Fruit fly (Drosophila melanogaster) whole organism, embryonic: ENCODE results near the gene Herc4.

Experiments
- Ada2b ChIP-seq: fragments of 200-800 bp; sonication (Bioruptor generic); IDR thresholded peaks from 2 replicates; pipeline ENCODE4 v1.3.6; 2022; ENCODE audit warnings: missing biosample characterization, missing genetic modification characterization
- Bdp1 ChIP-seq: fragments of 200-800 bp; sonication (Bioruptor generic); optimal IDR thresholded peaks from 3 replicates; lab custom pipeline; 2016; ENCODE audit warnings: missing biosample characterization, missing genetic modification characterization
- CG12236 ChIP-seq: fragments of 200-800 bp; sonication (Bioruptor generic); optimal IDR thresholded peaks from 2 replicates; lab custom pipeline; 2016; ENCODE audit warnings: missing biosample characterization, missing genetic modification characterization
- CG12769 ChIP-seq: fragments of 200-800 bp; sonication (Bioruptor generic); optimal IDR thresholded peaks from 2 replicates; lab custom pipeline; 2019; ENCODE audit warnings: missing biosample characterization, mild to moderate bottlenecking, missing genetic modification characterization, moderate library complexity
- CG13624 ChIP-seq: fragments of 200-800 bp; sonication (Bioruptor generic); optimal IDR thresholded peaks from 2 replicates; lab custom pipeline; 2016; ENCODE audit warnings: missing biosample characterization, missing genetic modification characterization
- CG1602 ChIP-seq: fragments of 200-800 bp; sonication (Bioruptor generic); optimal IDR thresholded peaks from 3 replicates; lab custom pipeline; 2016; ENCODE audit warnings: missing biosample characterization, missing genetic modification characterization
- CG2678 ChIP-seq: fragments of 200-800 bp; sonication (Bioruptor generic); optimal IDR thresholded peaks from 3 replicates; lab custom pipeline; 2019; ENCODE audit warnings: missing biosample characterization, mild to moderate bottlenecking, missing genetic modification characterization, moderate library complexity
- CG31388 ChIP-seq: fragments of 200-800 bp; sonication (Bioruptor generic); optimal IDR thresholded peaks from 2 replicates; lab custom pipeline; 2016; ENCODE audit warnings: missing biosample characterization, missing genetic modification characterization
- CG32767 ChIP-seq: fragments of 200-800 bp; sonication (Bioruptor generic); IDR thresholded peaks from 2 replicates; pipeline ENCODE4 v1.3.6; 2022; ENCODE audit warnings: missing biosample characterization, missing genetic modification characterization
- CG3281 ChIP-seq: fragments of 200-800 bp; sonication (Bioruptor generic); optimal IDR thresholded peaks from 3 replicates; lab custom pipeline; 2017; ENCODE audit warnings: missing biosample characterization, mild to moderate bottlenecking, missing genetic modification characterization
- CG34422 ChIP-seq: fragments of 200-800 bp; sonication (Bioruptor generic); IDR thresholded peaks from 3 replicates; pipeline ENCODE4 v1.3.6; 2022; ENCODE audit warnings: missing biosample characterization, missing genetic modification characterization
- CG6254 ChIP-seq: fragments of 200-800 bp; sonication (Bioruptor generic); optimal IDR thresholded peaks from 3 replicates; lab custom pipeline; 2017; ENCODE audit warnings: mild to moderate bottlenecking, missing biosample characterization, missing genetic modification reagents, missing genetic modification characterization
- CG6272 ChIP-seq: fragments of 200-800 bp; sonication (Bioruptor generic); IDR thresholded peaks from 2 replicates; pipeline ENCODE4 v1.3.6; 2022; ENCODE audit warnings: missing biosample characterization, missing genetic modification characterization
- CG6654 ChIP-seq: fragments of 200-800 bp; sonication (Bioruptor generic); optimal IDR thresholded peaks from 2 replicates; lab custom pipeline; 2017; ENCODE audit warnings: missing biosample characterization, mild to moderate bottlenecking, missing genetic modification characterization
- CG8765 ChIP-seq: fragments of 200-800 bp; sonication (Bioruptor generic); IDR thresholded peaks from 2 replicates; pipeline ENCODE4 v1.3.6; 2022; ENCODE audit warnings: missing biosample characterization, missing genetic modification characterization
- CG9437 ChIP-seq: fragments of 200-800 bp; sonication (Bioruptor generic); optimal IDR thresholded peaks from 2 replicates; lab custom pipeline; 2018; ENCODE audit warnings: missing biosample characterization, mild to moderate bottlenecking, missing genetic modification characterization
- CG9727 ChIP-seq: fragments of 200-800 bp; sonication (Bioruptor generic); optimal IDR thresholded peaks from 3 replicates; lab custom pipeline; 2017; ENCODE audit warnings: missing biosample characterization, mild to moderate bottlenecking, missing genetic modification characterization
- CG9876 ChIP-seq: fragments of 200-800 bp; sonication (Bioruptor generic); optimal IDR thresholded peaks from 2 replicates; lab custom pipeline; 2016; ENCODE audit warnings: missing biosample characterization, missing genetic modification characterization
- CHES-1-like ChIP-seq: fragments of 200-800 bp; sonication (Bioruptor generic); optimal IDR thresholded peaks from 2 replicates; lab custom pipeline; 2016; ENCODE audit warnings: missing biosample characterization, missing genetic modification characterization
- CrebB ChIP-seq: fragments of 200-800 bp; sonication (Bioruptor generic); optimal IDR thresholded peaks from 3 replicates; lab custom pipeline; 2018; ENCODE audit warnings: missing biosample characterization, mild to moderate bottlenecking, missing genetic modification characterization
- D19B ChIP-seq: fragments of 200-800 bp; sonication (Bioruptor generic); optimal IDR thresholded peaks from 2 replicates; lab custom pipeline; 2017; ENCODE audit warnings: missing biosample characterization, mild to moderate bottlenecking, missing genetic modification characterization
- Dll ChIP-seq: fragments of 200-800 bp; sonication (Bioruptor generic); IDR thresholded peaks from 4 replicates; pipeline ENCODE4 v1.3.6; 2022; ENCODE audit warnings: missing biosample characterization, missing genetic modification characterization; ENCODE audit not compliant: partially characterized antibody
- Dp ChIP-seq: fragments of 200-800 bp; sonication (Bioruptor generic); optimal IDR thresholded peaks from 2 replicates; lab custom pipeline; 2018; ENCODE audit warnings: missing biosample characterization, mild to moderate bottlenecking, missing genetic modification characterization, moderate library complexity
- Ets65A ChIP-seq: fragments of 200-800 bp; sonication (Bioruptor generic); peaks from one replicate; lab custom pipeline; 2016; ENCODE audit warnings: missing biosample characterization, missing genetic modification characterization
- HLH4C ChIP-seq: fragments of 200-800 bp; sonication (Bioruptor generic); IDR thresholded peaks from 3 replicates; pipeline ENCODE4 v1.3.6; 2022; ENCODE audit warnings: missing biosample characterization, missing genetic modification characterization; ENCODE audit not compliant: partially characterized antibody
- Hand ChIP-seq: fragments of 200-800 bp; sonication (Bioruptor generic); optimal IDR thresholded peaks from 2 replicates; lab custom pipeline; 2017; ENCODE audit warnings: mild to moderate bottlenecking, missing biosample characterization, missing genetic modification reagents, missing genetic modification characterization
- Jarid2 ChIP-seq: fragments of 200-800 bp; sonication (Bioruptor generic); optimal IDR thresholded peaks from 3 replicates; lab custom pipeline; 2017; ENCODE audit warnings: mild to moderate bottlenecking, missing biosample characterization, missing genetic modification reagents, missing genetic modification characterization
- MESR4 ChIP-seq: fragments of 200-800 bp; sonication (Bioruptor generic); optimal IDR thresholded peaks from 2 replicates; lab custom pipeline; 2018; ENCODE audit warnings: missing biosample characterization, mild to moderate bottlenecking, missing genetic modification characterization, moderate library complexity
- Mes4 ChIP-seq: fragments of 200-800 bp; sonication (Bioruptor generic); optimal IDR thresholded peaks from 2 replicates; lab custom pipeline; 2016; ENCODE audit warnings: missing biosample characterization, missing genetic modification characterization
- Mrtf ChIP-seq: fragments of 200-800 bp; sonication (Bioruptor generic); IDR thresholded peaks from 3 replicates; pipeline ENCODE4 v1.3.6; 2022; ENCODE audit warnings: missing biosample characterization, missing genetic modification characterization
- Sry-δ ChIP-seq: fragments of 200-800 bp; sonication (Bioruptor generic); optimal IDR thresholded peaks from 2 replicates; lab custom pipeline; 2016; ENCODE audit warnings: missing biosample characterization, missing genetic modification characterization
- chinmo ChIP-seq: fragments of 200-800 bp; sonication (Bioruptor generic); IDR thresholded peaks from 4 replicates; pipeline ENCODE4 v1.3.6; 2022; ENCODE audit warnings: missing biosample characterization, missing genetic modification characterization; ENCODE audit not compliant: partially characterized antibody
- chn ChIP-seq: fragments of 200-800 bp; sonication (Bioruptor generic); optimal IDR thresholded peaks from 2 replicates; lab custom pipeline; 2016; ENCODE audit warnings: missing biosample characterization, missing genetic modification characterization
- cwo ChIP-seq: fragments of 200-800 bp; sonication (Bioruptor generic); optimal IDR thresholded peaks from 3 replicates; lab custom pipeline; 2017; ENCODE audit warnings: missing biosample characterization, missing genetic modification characterization, mild to moderate bottlenecking, moderate library complexity, missing genetic modification reagents
- disco-r ChIP-seq: fragments of 200-800 bp; sonication (Bioruptor generic); optimal IDR thresholded peaks from 2 replicates; lab custom pipeline; 2016; ENCODE audit warnings: missing biosample characterization, missing genetic modification characterization
- en ChIP-seq: fragments of 200-800 bp; sonication (Bioruptor generic); optimal IDR thresholded peaks from 2 replicates; lab custom pipeline; 2016; ENCODE audit warnings: missing biosample characterization, missing genetic modification characterization
- esg ChIP-seq: fragments of 200-800 bp; sonication (Bioruptor generic); conservative IDR thresholded peaks from 2 replicates; pipeline ENCODE4 v1.3.6; 2022; ENCODE audit warnings: missing biosample characterization, missing genetic modification characterization
- ewg ChIP-seq: fragments of 200-800 bp; sonication (Bioruptor generic); optimal IDR thresholded peaks from 3 replicates; lab custom pipeline; 2017; ENCODE audit warnings: mild to moderate bottlenecking, missing biosample characterization, missing genetic modification reagents, missing genetic modification characterization
- gfzf ChIP-seq: fragments of 200-800 bp; sonication (Bioruptor generic); optimal IDR thresholded peaks from 2 replicates; lab custom pipeline; 2016; ENCODE audit warnings: missing biosample characterization, mild to moderate bottlenecking, missing genetic modification characterization, moderate library complexity
- gro ChIP-seq: fragments of 200-800 bp; sonication (Bioruptor generic); optimal IDR thresholded peaks from 2 replicates; lab custom pipeline; 2016; ENCODE audit warnings: missing biosample characterization, missing genetic modification characterization
- her ChIP-seq: fragments of 200-800 bp; sonication (Bioruptor generic); optimal IDR thresholded peaks from 2 replicates; lab custom pipeline; 2016; ENCODE audit warnings: missing biosample characterization, missing genetic modification characterization
- inv ChIP-seq: fragments of 200-800 bp; sonication (Bioruptor generic); IDR thresholded peaks from 2 replicates; pipeline ENCODE4 v1.3.6; 2022; ENCODE audit warnings: missing biosample characterization, missing genetic modification characterization; ENCODE audit not compliant: partially characterized antibody
- jing ChIP-seq: fragments of 200-800 bp; sonication (Bioruptor generic); optimal IDR thresholded peaks from 2 replicates; lab custom pipeline; 2018; ENCODE audit warnings: missing biosample characterization, mild to moderate bottlenecking, missing genetic modification characterization
- lov ChIP-seq, 2 experiments: fragments of 200-800 bp in 1 of 2; fragments of >200 bp in 1 of 2; sonication (Bioruptor generic) in 1 of 2; IDR thresholded peaks in 1 of 2; optimal IDR thresholded peaks in 1 of 2; 2 replicates in 1 of 2; 3 replicates in 1 of 2; pipeline versions ENCODE4 v1.3.6 to Lab custom; 2017 to 2022; ENCODE audit warnings: missing biosample characterization in 1 of 2, missing genetic modification characterization in 1 of 2
- sd ChIP-seq: fragments of 200-800 bp; sonication (Bioruptor generic); optimal IDR thresholded peaks from 3 replicates; lab custom pipeline; 2018; ENCODE audit warnings: missing biosample characterization, mild to moderate bottlenecking, missing genetic modification characterization, moderate library complexity
- seq ChIP-seq: fragments of 200-800 bp; sonication (Bioruptor generic); IDR thresholded peaks from 2 replicates; pipeline ENCODE4 v1.3.6; 2022; ENCODE audit warnings: missing biosample characterization, missing genetic modification characterization
- shn ChIP-seq: fragments of 200-800 bp; sonication (Bioruptor generic); optimal IDR thresholded peaks from 3 replicates; lab custom pipeline; 2016; ENCODE audit warnings: missing biosample characterization, missing genetic modification characterization
- sima ChIP-seq: fragments of 200-800 bp; sonication (Bioruptor generic); optimal IDR thresholded peaks from 2 replicates; lab custom pipeline; 2016; ENCODE audit warnings: missing biosample characterization, missing genetic modification characterization
- tll ChIP-seq, 2 experiments: fragments of 200-800 bp in 1 of 2; fragments of >200 bp in 1 of 2; sonication (Bioruptor generic) in 1 of 2; optimal IDR thresholded peaks; 2 replicates each; lab custom pipeline; 2017 to 2019; ENCODE audit warnings: missing biosample characterization in 2 of 2, missing genetic modification characterization in 2 of 2, mild to moderate bottlenecking in 1 of 2, moderate library complexity in 1 of 2
- tna ChIP-seq: fragments of 200-800 bp; sonication (Bioruptor generic); IDR thresholded peaks from 2 replicates; pipeline ENCODE4 v1.3.6; 2022; ENCODE audit warnings: missing biosample characterization, missing genetic modification characterization; ENCODE audit not compliant: partially characterized antibody
- z ChIP-seq: fragments of 200-800 bp; sonication (Bioruptor generic); IDR thresholded peaks from 3 replicates; pipeline ENCODE4 v1.3.6; 2022; ENCODE audit warnings: missing biosample characterization, missing genetic modification characterization

Herc4 gene

DNA sequence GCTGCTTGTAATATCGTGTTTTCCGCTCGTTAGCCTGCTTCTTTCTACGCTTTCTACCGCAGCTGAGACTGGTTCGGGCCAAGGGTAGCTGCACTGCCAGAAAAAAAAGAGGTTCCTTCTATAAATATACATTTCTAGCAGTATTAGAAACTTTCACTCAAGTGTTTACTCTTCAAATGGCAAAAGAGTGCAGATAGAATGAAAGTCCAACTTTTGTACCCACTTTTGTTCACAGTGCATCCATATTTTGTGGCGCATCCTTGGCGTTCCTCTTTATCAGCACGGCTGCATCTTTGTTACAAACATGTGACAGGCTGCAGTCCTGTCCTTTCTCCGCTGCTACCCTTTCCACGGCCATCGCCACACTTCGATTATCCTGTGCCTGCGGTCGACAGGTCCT is 44.8 kb downstream of the Herc4 start (continued):
- TF ChIP-seq Sry-δ (GFP tag; lab: Kevin White, UChicago) (no peak), ewg (GFP tag; lab: Kevin White, UChicago) (no peak), tna (no peak), Hand (GFP tag; lab: Kevin White, UChicago) (no peak), CG13624 (GFP tag; lab: Kevin White, UChicago) (no peak), CG9437 (GFP tag; lab: Kevin White, UChicago) (no peak), chinmo (GFP tag; lab: Robert Waterston, UW) (no peak), z (GFP tag; lab: Robert Waterston, UW) (no peak), her (no peak), gfzf (GFP tag; lab: Kevin White, UChicago) (no peak), shn (GFP tag; lab: Kevin White, UChicago) (no peak), CG8765 (GFP tag; lab: Robert Waterston, UW) (peak; percentile 59; the same call in 1 of the 2 replicates), CG32767 (GFP tag; lab: Robert Waterston, UW) (no peak), D19B (GFP tag; lab: Kevin White, UChicago) (no peak), disco-r (GFP tag; lab: Kevin White, UChicago) (no peak), Mrtf (no peak), CG12236 (GFP tag; lab: Kevin White, UChicago) (no peak), gro (no peak), Jarid2 (GFP tag; lab: Kevin White, UChicago) (no peak), CG3281 (GFP tag; lab: Kevin White, UChicago) (no peak), esg (GFP tag; lab: Robert Waterston, UW) (no peak), sd (tag; lab: Kevin White, UChicago) (no peak), Mes4 (GFP tag; lab: Kevin White, UChicago) (no peak), jing (GFP tag; lab: Kevin White, UChicago) (no peak), CG6254 (GFP tag; lab: Kevin White, UChicago) (no peak), CG12769 (tag; lab: Kevin White, UChicago) (no peak), cwo (GFP tag; lab: Kevin White, UChicago) (no peak), CG34422 (GFP tag; lab: Robert Waterston, UW) (no peak), Dp (GFP tag; lab: Kevin White, UChicago) (no peak), CG31388 (GFP tag; lab: Kevin White, UChicago) (no peak), chn (no peak), lov (optimal IDR thresholded peaks at IDR 0.05; lab: Kevin White, UChicago) (no peak), lov (GFP tag; IDR thresholded peaks at IDR 0.05; lab: Robert Waterston, UW) (no peak), CG1602 (GFP tag; lab: Kevin White, UChicago) (no peak), seq (no peak), Ada2b (GFP tag; lab: Robert Waterston, UW) (no peak), inv (GFP tag; lab: Robert Waterston, UW) (no peak), CHES-1-like (GFP tag; lab: Kevin White, UChicago) (no peak), Bdp1 (no peak), CG9727 (GFP tag; lab: Kevin White, UChicago) (peak; percentile 35), Dll (no peak), sima (GFP tag; lab: Kevin White, UChicago) (no peak), CG6654 (no peak), HLH4C (GFP tag; lab: Robert Waterston, UW) (no peak), tll (GFP tag; optimal IDR thresholded peaks at IDR 0.05; lab: Kevin White, UChicago) (no peak), CrebB (tag; lab: Kevin White, UChicago) (no peak), CG9876 (no peak), en (GFP tag; lab: Kevin White, UChicago) (no peak), CG6272 (GFP tag; lab: Robert Waterston, UW) (no peak), Ets65A (GFP tag; lab: Kevin White, UChicago) (peak; percentile 56), MESR4 (GFP tag; lab: Kevin White, UChicago) (no peak), CG2678 (tag; lab: Kevin White, UChicago) (no peak)
